Fruit fly (Drosophila melanogaster) whole organism, embryonic: ENCODE results near the gene eIF2gamma.

Experiments used
- CG10147 ChIP-seq: fragments of 200-800 bp; sonication (Bioruptor generic); optimal IDR thresholded peaks from 2 replicates; lab custom pipeline; 2019; ENCODE audit warnings: missing biosample characterization, mild to moderate bottlenecking, missing genetic modification characterization, moderate library complexity
- CG11398 ChIP-seq: fragments of 200-800 bp; sonication (Bioruptor generic); optimal IDR thresholded peaks from 2 replicates; lab custom pipeline; 2016; ENCODE audit warnings: missing biosample characterization, missing genetic modification characterization
- CG12155 ChIP-seq: fragments of 200-800 bp; sonication (Bioruptor generic); optimal IDR thresholded peaks from 3 replicates; lab custom pipeline; 2016; ENCODE audit warnings: missing biosample characterization, missing genetic modification characterization
- CG12942 ChIP-seq: fragments of 200-800 bp; sonication (Bioruptor generic); optimal IDR thresholded peaks from 3 replicates; lab custom pipeline; 2016; ENCODE audit warnings: missing biosample characterization, missing genetic modification characterization
- CG13296 ChIP-seq: fragments of 200-800 bp; sonication (Bioruptor generic); optimal IDR thresholded peaks from 3 replicates; lab custom pipeline; 2018; ENCODE audit warnings: missing biosample characterization, mild to moderate bottlenecking, missing genetic modification characterization
- CG15514 ChIP-seq: fragments of 200-800 bp; sonication (Bioruptor generic); optimal IDR thresholded peaks from 3 replicates; lab custom pipeline; 2017; ENCODE audit warnings: missing biosample characterization, missing genetic modification characterization, mild to moderate bottlenecking, moderate library complexity, missing genetic modification reagents
- CG16863 ChIP-seq: fragments of 200-800 bp; sonication (Bioruptor generic); optimal IDR thresholded peaks from 3 replicates; lab custom pipeline; 2016; ENCODE audit warnings: missing biosample characterization, missing genetic modification characterization
- CG17612 ChIP-seq: fragments of 200-800 bp; sonication (Bioruptor generic); IDR thresholded peaks from 2 replicates; pipeline ENCODE4 v1.3.6; 2022; ENCODE audit warnings: missing biosample characterization, missing genetic modification characterization
- CG2202 ChIP-seq: fragments of 200-800 bp; sonication (Bioruptor generic); optimal IDR thresholded peaks from 2 replicates; lab custom pipeline; 2018; ENCODE audit warnings: missing biosample characterization, mild to moderate bottlenecking, missing genetic modification characterization
- CG2875 ChIP-seq: fragments of 200-800 bp; sonication (Bioruptor generic); optimal IDR thresholded peaks from 2 replicates; lab custom pipeline; 2017; ENCODE audit warnings: missing biosample characterization, mild to moderate bottlenecking, missing genetic modification characterization, missing genetic modification reagents
- CG30020 ChIP-seq: fragments of 200-800 bp; optimal IDR thresholded peaks from 2 replicates; lab custom pipeline; 2019; ENCODE audit warnings: missing biosample characterization, mild to moderate bottlenecking, missing genetic modification characterization, moderate library complexity
- CG34422 ChIP-seq: fragments of 200-800 bp; sonication (Bioruptor generic); IDR thresholded peaks from 3 replicates; pipeline ENCODE4 v1.3.6; 2022; ENCODE audit warnings: missing biosample characterization, missing genetic modification characterization
- CG3838 ChIP-seq: fragments of 200-800 bp; sonication (Bioruptor generic); optimal IDR thresholded peaks from 3 replicates; lab custom pipeline; 2016; ENCODE audit warnings: missing biosample characterization, missing genetic modification characterization
- CG4424 ChIP-seq: fragments of 200-800 bp; sonication (Bioruptor generic); optimal IDR thresholded peaks from 3 replicates; lab custom pipeline; 2016; ENCODE audit warnings: missing biosample characterization, missing genetic modification characterization
- CG4617 ChIP-seq: fragments of 200-800 bp; sonication (Bioruptor generic); optimal IDR thresholded peaks from 3 replicates; lab custom pipeline; 2016; ENCODE audit warnings: missing biosample characterization, missing genetic modification characterization, borderline replicate concordance
- CG6254 ChIP-seq: fragments of 200-800 bp; sonication (Bioruptor generic); optimal IDR thresholded peaks from 3 replicates; lab custom pipeline; 2017; ENCODE audit warnings: mild to moderate bottlenecking, missing biosample characterization, missing genetic modification reagents, missing genetic modification characterization
- CG8944 ChIP-seq: fragments of 200-800 bp; sonication (Bioruptor generic); optimal IDR thresholded peaks from 3 replicates; lab custom pipeline; 2016; ENCODE audit warnings: missing biosample characterization, missing genetic modification characterization
- CG9215 ChIP-seq: fragments of 200-800 bp; sonication (Bioruptor generic); IDR thresholded peaks from 2 replicates; pipeline ENCODE4 v1.3.6; 2022; ENCODE audit warnings: missing biosample characterization, missing genetic modification characterization
- CG9932 ChIP-seq: fragments of 200-800 bp; sonication (Bioruptor generic); IDR thresholded peaks from 2 replicates; pipeline ENCODE4 v1.3.6; 2022; ENCODE audit warnings: missing biosample characterization, missing genetic modification characterization
- Dbx ChIP-seq: fragments of 200-800 bp; sonication (Bioruptor generic); IDR thresholded peaks from 3 replicates; pipeline ENCODE4 v1.3.6; 2022; ENCODE audit warnings: missing biosample characterization, missing genetic modification characterization
- Dref ChIP-seq: fragments of 200-800 bp; sonication (Bioruptor generic); IDR thresholded peaks from 2 replicates; pipeline ENCODE4 v1.3.6; 2022; ENCODE audit warnings: missing biosample characterization, missing genetic modification characterization
- Gug ChIP-seq: fragments of 200-800 bp; sonication (Bioruptor generic); IDR thresholded peaks from 4 replicates; pipeline ENCODE4 v1.3.6; 2022; ENCODE audit warnings: missing biosample characterization, missing genetic modification characterization
- Hmr ChIP-seq: fragments of 200-800 bp; sonication (Bioruptor generic); optimal IDR thresholded peaks from 3 replicates; lab custom pipeline; 2017; ENCODE audit warnings: mild to moderate bottlenecking, missing biosample characterization, missing genetic modification reagents, missing genetic modification characterization
- Jarid2 ChIP-seq: fragments of 200-800 bp; sonication (Bioruptor generic); optimal IDR thresholded peaks from 3 replicates; lab custom pipeline; 2017; ENCODE audit warnings: mild to moderate bottlenecking, missing biosample characterization, missing genetic modification reagents, missing genetic modification characterization
- Lim3 ChIP-seq: fragments of 200-800 bp; sonication (Bioruptor generic); IDR thresholded peaks from 2 replicates; pipeline ENCODE4 v1.3.6; 2022; ENCODE audit warnings: missing biosample characterization, missing genetic modification characterization
- Meics ChIP-seq: fragments of 200-800 bp; sonication (Bioruptor generic); optimal IDR thresholded peaks from 2 replicates; lab custom pipeline; 2017; ENCODE audit warnings: missing biosample characterization, mild to moderate bottlenecking, missing genetic modification characterization
- Mes4 ChIP-seq: fragments of 200-800 bp; sonication (Bioruptor generic); optimal IDR thresholded peaks from 2 replicates; lab custom pipeline; 2016; ENCODE audit warnings: missing biosample characterization, missing genetic modification characterization
- NfI ChIP-seq: fragments of 200-800 bp; sonication (Bioruptor generic); optimal IDR thresholded peaks from 3 replicates; lab custom pipeline; 2018; ENCODE audit warnings: missing biosample characterization, mild to moderate bottlenecking, missing genetic modification characterization, moderate library complexity
- Rfx ChIP-seq: fragments of 200-800 bp; sonication (Bioruptor generic); IDR thresholded peaks from 2 replicates; pipeline ENCODE4 v1.3.6; 2022; ENCODE audit warnings: missing biosample characterization, missing genetic modification characterization
- Trl ChIP-seq, 3 experiments: fragments of >200 bp in 2 of 3; fragments of 200-800 bp in 1 of 3; sonication (Bioruptor generic) in 1 of 3; optimal IDR thresholded peaks; 2 replicates in 1 of 3; 3 replicates in 2 of 3; lab custom pipeline; 2016 to 2017; ENCODE audit warnings: missing biosample characterization in 1 of 3, missing genetic modification characterization in 1 of 3
- Xbp1 ChIP-seq: fragments of 200-800 bp; sonication (Bioruptor generic); optimal IDR thresholded peaks from 3 replicates; lab custom pipeline; 2016; ENCODE audit warnings: missing biosample characterization, mild to moderate bottlenecking, missing genetic modification characterization
- ara ChIP-seq: fragments of 200-800 bp; sonication (Bioruptor generic); IDR thresholded peaks from 2 replicates; pipeline ENCODE4 v1.3.6; 2022; ENCODE audit warnings: missing biosample characterization, missing genetic modification characterization
- ase ChIP-seq: fragments of 200-800 bp; sonication (Bioruptor generic); IDR thresholded peaks from 3 replicates; pipeline ENCODE4 v1.3.6; 2022; ENCODE audit warnings: missing biosample characterization, missing genetic modification characterization
- bab2 ChIP-seq: fragments of 200-800 bp; sonication (Bioruptor generic); optimal IDR thresholded peaks from 2 replicates; lab custom pipeline; 2016; ENCODE audit warnings: missing biosample characterization, missing genetic modification characterization
- cas ChIP-seq: fragments of 200-800 bp; sonication (Bioruptor generic); IDR thresholded peaks from 2 replicates; pipeline ENCODE4 v1.3.6; 2022; ENCODE audit warnings: missing biosample characterization, missing genetic modification characterization
- caup ChIP-seq: fragments of 200-800 bp; sonication (Bioruptor generic); optimal IDR thresholded peaks from 3 replicates; lab custom pipeline; 2017; ENCODE audit warnings: missing biosample characterization, mild to moderate bottlenecking, missing genetic modification characterization, moderate library complexity; ENCODE audit not compliant: severe bottlenecking
- crc ChIP-seq: fragments of 200-800 bp; sonication (Bioruptor generic); optimal IDR thresholded peaks from 2 replicates; lab custom pipeline; 2016; ENCODE audit warnings: missing biosample characterization, missing genetic modification characterization
- fd102C ChIP-seq: fragments of 200-800 bp; sonication (Bioruptor generic); optimal IDR thresholded peaks from 2 replicates; lab custom pipeline; 2018; ENCODE audit warnings: missing biosample characterization, mild to moderate bottlenecking, missing genetic modification characterization, moderate library complexity
- hkb ChIP-seq, 2 experiments: fragments of 200-800 bp in 1 of 2; fragments of >200 bp in 1 of 2; sonication (Bioruptor generic) in 1 of 2; IDR thresholded peaks in 1 of 2; optimal IDR thresholded peaks in 1 of 2; 2 replicates each; pipeline versions ENCODE4 v1.3.6 to Lab custom; 2017 to 2022; ENCODE audit warnings: missing biosample characterization in 1 of 2, missing genetic modification characterization in 1 of 2
- ken ChIP-seq: fragments of 200-800 bp; sonication (Bioruptor generic); IDR thresholded peaks from 3 replicates; pipeline ENCODE4 v1.3.6; 2022; ENCODE audit warnings: missing biosample characterization, missing genetic modification characterization
- lab ChIP-seq: fragments of 200-800 bp; sonication (Bioruptor generic); optimal IDR thresholded peaks from 3 replicates; lab custom pipeline; 2017; ENCODE audit warnings: missing biosample characterization, missing genetic modification characterization, mild to moderate bottlenecking, moderate library complexity, missing genetic modification reagents
- mirr ChIP-seq: fragments of 200-800 bp; sonication (Bioruptor generic); optimal IDR thresholded peaks from 3 replicates; lab custom pipeline; 2018; ENCODE audit warnings: missing biosample characterization, mild to moderate bottlenecking, missing genetic modification characterization
- phol ChIP-seq: fragments of 200-800 bp; sonication (Bioruptor generic); optimal IDR thresholded peaks from 3 replicates; lab custom pipeline; 2018; ENCODE audit warnings: missing biosample characterization, mild to moderate bottlenecking, missing genetic modification characterization, moderate library complexity
- run ChIP-seq: fragments of 200-800 bp; sonication (Bioruptor generic); optimal IDR thresholded peaks from 3 replicates; lab custom pipeline; 2018; ENCODE audit warnings: missing biosample characterization, mild to moderate bottlenecking, missing genetic modification characterization
- sima ChIP-seq: fragments of 200-800 bp; sonication (Bioruptor generic); optimal IDR thresholded peaks from 2 replicates; lab custom pipeline; 2016; ENCODE audit warnings: missing biosample characterization, missing genetic modification characterization
- tx ChIP-seq: fragments of 200-800 bp; sonication (Bioruptor generic); optimal IDR thresholded peaks from 2 replicates; lab custom pipeline; 2016; ENCODE audit warnings: missing biosample characterization, missing genetic modification characterization
- usp ChIP-seq: fragments of >200 bp; optimal IDR thresholded peaks from 2 replicates; lab custom pipeline; 2017; ENCODE audit warnings: missing biosample characterization, missing genetic modification characterization
- zen2 ChIP-seq: fragments of 200-800 bp; sonication (Bioruptor generic); IDR thresholded peaks from 3 replicates; pipeline ENCODE4 v1.3.6; 2022; ENCODE audit warnings: missing biosample characterization, missing genetic modification characterization; ENCODE audit not compliant: partially characterized antibody

The eIF2gamma gene

dm6 chr3R:15242186-15243045 is 20.8 kb downstream of the eIF2gamma start, which contains the start of the genes tefu and Hsc70-4 (continued):
- TF ChIP-seq CG12942 (GFP tag; lab: Kevin White, UChicago) (peak; percentile 76), cas (no peak; the same call in 1 of the 2 replicates), CG6254 (GFP tag; lab: Kevin White, UChicago) (peak; percentile 1), CG12155 (GFP tag; lab: Kevin White, UChicago) (peak; percentile 72), crc (GFP tag; lab: Kevin White, UChicago) (peak; percentile 8), CG16863 (GFP tag; lab: Kevin White, UChicago) (peak; percentile 29), Trl (optimal IDR thresholded peaks at IDR 0.05; lab: Kevin White, UChicago) (no peak), Trl (GFP tag; optimal IDR thresholded peaks at IDR 0.05; lab: Kevin White, UChicago) (peak; percentile 47), Meics (GFP tag; lab: Kevin White, UChicago) (peak; percentile 80), CG2202 (tag; lab: Kevin White, UChicago) (peak; percentile 40), usp (GFP tag; lab: Kevin White, UChicago) (no peak), CG3838 (GFP tag; lab: Kevin White, UChicago) (peak; percentile 9), CG9932 (peak; percentile 90), CG10147 (GFP tag; lab: Kevin White, UChicago) (no peak), tx (GFP tag; lab: Kevin White, UChicago) (peak; percentile 60), Rfx (peak; percentile 88), ase (GFP tag; lab: Robert Waterston, UW) (peak; percentile 79; the same call in 2 of the 3 replicates), ara (GFP tag; lab: Robert Waterston, UW) (peak; percentile 70), CG30020 (tag; lab: Kevin White, UChicago) (peak; percentile 97), mirr (GFP tag; lab: Kevin White, UChicago) (no peak), fd102C (GFP tag; lab: Kevin White, UChicago) (no peak), sima (GFP tag; lab: Kevin White, UChicago) (peak; percentile 12), caup (GFP tag; lab: Kevin White, UChicago) (peak; percentile 38), ken (GFP tag; lab: Robert Waterston, UW) (peak; percentile 81), Dbx (GFP tag; lab: Robert Waterston, UW) (peak; percentile 74), CG4617 (GFP tag; lab: Kevin White, UChicago) (peak; percentile 38), Dref (peak; percentile 51), CG17612 (peak; percentile 69), Mes4 (GFP tag; lab: Kevin White, UChicago) (peak; percentile 45), bab2 (peak; percentile 55), CG2875 (GFP tag; lab: Kevin White, UChicago) (no peak), Hmr (GFP tag; lab: Kevin White, UChicago) (peak; percentile 14), phol (tag; lab: Kevin White, UChicago) (peak; percentile 91), Gug (GFP tag; lab: Robert Waterston, UW) (peak; percentile 92), CG4424 (GFP tag; lab: Kevin White, UChicago) (peak; percentile 82), CG15514 (GFP tag; lab: Kevin White, UChicago) (peak; percentile 74), NfI (GFP tag; lab: Kevin White, UChicago) (peak; percentile 70), run (tag; lab: Kevin White, UChicago) (peak; percentile 79), CG8944 (GFP tag; lab: Kevin White, UChicago) (peak; percentile 48), lab (peak; percentile 19), zen2 (GFP tag; lab: Robert Waterston, UW) (no peak), Jarid2 (GFP tag; lab: Kevin White, UChicago) (no peak), CG11398 (no peak), Xbp1 (GFP tag; lab: Kevin White, UChicago) (peak; percentile 90), CG9215 (peak; percentile 81), CG34422 (GFP tag; lab: Robert Waterston, UW) (peak; percentile 80), hkb (optimal IDR thresholded peaks at IDR 0.05; lab: Kevin White, UChicago) (peak; percentile 91), hkb (GFP tag; IDR thresholded peaks at IDR 0.05; lab: Robert Waterston, UW) (peak; percentile 42), CG13296 (GFP tag; lab: Kevin White, UChicago) (peak; percentile 58), Lim3 (GFP tag; lab: Robert Waterston, UW) (no peak)
